Worm (Caenorhabditis elegans) whole organism, L2 larva: ENCODE data around the gene F14D7.6.

Experiments used
- ceh-82 ChIP-seq: fragments of 150-350 bp; optimal IDR thresholded peaks from 2 replicates; lab custom pipeline; 2014; ENCODE audit warnings: missing biosample characterization, missing genetic modification characterization
- ztf-11 ChIP-seq: sonication (generic microtip); optimal IDR thresholded peaks from 2 replicates; lab custom pipeline; 2017; ENCODE audit warnings: missing biosample characterization, missing genetic modification characterization
- ztf-4 ChIP-seq: fragments of 150-350 bp; optimal IDR thresholded peaks from 2 replicates; lab custom pipeline; 2014; ENCODE audit warnings: missing biosample characterization, missing genetic modification characterization

- TF ChIP-seq ceh-82 (tag; lab: Kevin White, UChicago) (peak; percentile 75), ztf-4 (tag; lab: Kevin White, UChicago) (peak; percentile 85), ztf-11 (no peak)
Measured at ce11 chrV:14347234-14347826, 46.1 kb downstream of the F14D7.6 start, which contains the start of gene cept-2.
